Worm (Caenorhabditis elegans) whole organism, L4 larva: ENCODE measurements around the gene ran-1.

Experiments
- T20F7.1 ChIP-seq: fragments of 200-800 bp; sonication (Bioruptor generic); optimal IDR thresholded peaks from 2 replicates; lab custom pipeline; 2018; ENCODE audit warnings: mild to moderate bottlenecking, missing genetic modification characterization, missing compliant biosample characterization
- T26A8.4 ChIP-seq: fragments of 200-800 bp; sonication (Bioruptor generic); IDR thresholded peaks from 2 replicates; pipeline ENCODE4 v1.3.6; 2022; ENCODE audit warnings: missing genetic modification characterization, missing compliant biosample characterization
- Y105C5A.15 ChIP-seq: fragments of 200-800 bp; sonication (Bioruptor generic); IDR thresholded peaks from 2 replicates; pipeline ENCODE4 v1.3.6; 2022; ENCODE audit warnings: missing genetic modification characterization, missing compliant biosample characterization
- Y75B8A.6 ChIP-seq: fragments of 200-800 bp; sonication (Bioruptor generic); IDR thresholded peaks from 2 replicates; pipeline ENCODE4 v1.3.6; 2022; ENCODE audit warnings: missing genetic modification reagents, missing genetic modification characterization, missing compliant biosample characterization
- ZK546.5 ChIP-seq, 2 experiments: sonication (generic microtip); optimal IDR thresholded peaks; 2 replicates each; lab custom pipeline; 2017; ENCODE audit warnings: missing biosample characterization in 2 of 2, missing genetic modification characterization in 2 of 2
- aha-1 ChIP-seq: fragments of 150-350 bp; peaks from one replicate; lab custom pipeline; 2014; ENCODE audit warnings: missing biosample characterization, missing genetic modification characterization
- ama-1 ChIP-seq: fragments of 150-350 bp; optimal IDR thresholded peaks from 2 replicates; lab custom pipeline; 2014; ENCODE audit warnings: inconsistent platforms, mixed read lengths
- arid-1 ChIP-seq: fragments of 200-800 bp; sonication (Bioruptor generic); conservative IDR thresholded peaks from 2 replicates; pipeline ENCODE4 v1.3.6; 2022; ENCODE audit warnings: missing genetic modification reagents, missing genetic modification characterization, missing compliant biosample characterization
- attf-4 ChIP-seq: sonication (generic microtip); optimal IDR thresholded peaks from 3 replicates; lab custom pipeline; 2017; ENCODE audit warnings: missing biosample characterization, missing genetic modification characterization
- ceh-28 ChIP-seq: fragments of 150-350 bp; optimal IDR thresholded peaks from 2 replicates; lab custom pipeline; 2014; ENCODE audit warnings: missing biosample characterization, missing genetic modification reagents, missing genetic modification characterization
- ces-1 ChIP-seq: fragments of 150-350 bp; sonication (generic microtip); optimal IDR thresholded peaks from 4 replicates; lab custom pipeline; 2014; ENCODE audit warnings: missing biosample characterization, missing genetic modification reagents, missing genetic modification characterization
- daf-12 ChIP-seq: fragments of 150-350 bp; optimal IDR thresholded peaks from 2 replicates; lab custom pipeline; 2014; ENCODE audit warnings: missing biosample characterization, missing genetic modification reagents, missing genetic modification characterization
- daf-16 ChIP-seq, 3 experiments: sonication (generic microtip); optimal IDR thresholded peaks; 2 replicates each; lab custom pipeline; 2016 to 2017; ENCODE audit warnings: missing genetic modification characterization in 3 of 3, missing genetic modification reagents in 3 of 3, mild to moderate bottlenecking in 2 of 3, missing compliant biosample characterization in 2 of 3, missing biosample characterization in 1 of 3, moderate library complexity in 1 of 3
- dmd-6 ChIP-seq: fragments of 200-800 bp; sonication (Bioruptor generic); IDR thresholded peaks from 2 replicates; pipeline ENCODE4 v1.3.6; 2022; ENCODE audit warnings: missing genetic modification reagents, missing genetic modification characterization, missing compliant biosample characterization
- dmd-9 ChIP-seq: fragments of 200-800 bp; sonication (Bioruptor generic); IDR thresholded peaks from 2 replicates; pipeline ENCODE4 v1.3.6; 2022; ENCODE audit warnings: missing genetic modification reagents, missing genetic modification characterization, missing compliant biosample characterization
- dpl-1 ChIP-seq: fragments of 150-350 bp; optimal IDR thresholded peaks from 2 replicates; lab custom pipeline; 2014; ENCODE audit warnings: missing biosample characterization, missing genetic modification reagents, missing genetic modification characterization
- duxl-1 ChIP-seq: sonication (generic microtip); optimal IDR thresholded peaks from 2 replicates; lab custom pipeline; 2016; ENCODE audit warnings: mild to moderate bottlenecking, missing genetic modification characterization, moderate library complexity, missing compliant biosample characterization; ENCODE audit not compliant: poor library complexity
- dve-1 ChIP-seq: sonication (generic microtip); optimal IDR thresholded peaks from 2 replicates; lab custom pipeline; 2017; ENCODE audit warnings: antibody characterized with exemption, mild to moderate bottlenecking, missing genetic modification characterization, missing compliant biosample characterization; ENCODE audit not compliant: insufficient read depth
- hlh-11 ChIP-seq: fragments of 200-800 bp; sonication (Bioruptor generic); optimal IDR thresholded peaks from 2 replicates; lab custom pipeline; 2018; ENCODE audit warnings: mild to moderate bottlenecking, missing genetic modification characterization, missing compliant biosample characterization
- hlh-30 ChIP-seq: sonication (generic microtip); optimal IDR thresholded peaks from 2 replicates; lab custom pipeline; 2017; ENCODE audit warnings: antibody characterized with exemption, mild to moderate bottlenecking, missing genetic modification characterization, missing compliant biosample characterization; ENCODE audit not compliant: insufficient read depth
- lim-7 ChIP-seq: fragments of 200-800 bp; sonication (Bioruptor generic); IDR thresholded peaks from 2 replicates; pipeline ENCODE4 v1.3.6; 2022; ENCODE audit warnings: missing genetic modification characterization, missing compliant biosample characterization
- lin-1 ChIP-seq: fragments of 200-800 bp; sonication (Bioruptor generic); IDR thresholded peaks from 2 replicates; pipeline ENCODE4 v1.3.6; 2022; ENCODE audit warnings: missing genetic modification reagents, missing genetic modification characterization, missing compliant biosample characterization
- lin-29 ChIP-seq: fragments of 200-800 bp; sonication (Bioruptor generic); IDR thresholded peaks from 2 replicates; pipeline ENCODE4 v1.3.6; 2022; ENCODE audit warnings: missing genetic modification reagents, missing genetic modification characterization, missing compliant biosample characterization
- lin-38 ChIP-seq: fragments of 200-800 bp; sonication (Bioruptor generic); IDR thresholded peaks from 2 replicates; pipeline ENCODE4 v1.3.6; 2022; ENCODE audit warnings: missing genetic modification reagents, missing genetic modification characterization, missing compliant biosample characterization
- lin-39 ChIP-seq: fragments of 150-350 bp; optimal IDR thresholded peaks from 2 replicates; lab custom pipeline; 2014; ENCODE audit warnings: missing biosample characterization, missing genetic modification reagents, missing genetic modification characterization
- lir-3 ChIP-seq: sonication (generic microtip); optimal IDR thresholded peaks from 2 replicates; lab custom pipeline; 2016; ENCODE audit warnings: mild to moderate bottlenecking, missing genetic modification characterization, missing compliant biosample characterization
- lsy-2 ChIP-seq, 2 experiments: fragments of 150-350 bp in 1 of 2; sonication (generic microtip) in 1 of 2; optimal IDR thresholded peaks; 2 replicates each; lab custom pipeline; 2014 to 2017; ENCODE audit warnings: missing biosample characterization in 2 of 2, missing genetic modification characterization in 2 of 2
- mdl-1 ChIP-seq, 2 experiments: fragments of 150-350 bp in 1 of 2; sonication (generic microtip) in 1 of 2; optimal IDR thresholded peaks; 2 replicates each; lab custom pipeline; 2014 to 2017; ENCODE audit warnings: missing biosample characterization in 2 of 2, missing genetic modification characterization in 2 of 2
- mdt-29 ChIP-seq: fragments of 200-800 bp; sonication (Bioruptor generic); IDR thresholded peaks from 2 replicates; pipeline ENCODE4 v1.3.6; 2022; ENCODE audit warnings: missing genetic modification reagents, missing genetic modification characterization, missing compliant biosample characterization
- mep-1 ChIP-seq: fragments of 150-350 bp; sonication (generic microtip); optimal IDR thresholded peaks from 3 replicates; lab custom pipeline; 2014; ENCODE audit warnings: missing biosample characterization, missing genetic modification characterization
- mxl-2 ChIP-seq: fragments of 200-800 bp; sonication (Bioruptor generic); conservative IDR thresholded peaks from 2 replicates; pipeline ENCODE4 v1.3.6; 2022; ENCODE audit warnings: missing genetic modification reagents, missing genetic modification characterization, missing compliant biosample characterization
- mxl-3 ChIP-seq: fragments of 200-800 bp; sonication (Bioruptor generic); optimal IDR thresholded peaks from 2 replicates; lab custom pipeline; 2018; ENCODE audit warnings: mild to moderate bottlenecking, missing genetic modification characterization, missing compliant biosample characterization
- nhr-10 ChIP-seq: fragments of 150-350 bp; optimal IDR thresholded peaks from 2 replicates; lab custom pipeline; 2014; ENCODE audit warnings: missing biosample characterization, missing genetic modification characterization
- nhr-237 ChIP-seq: sonication (generic microtip); optimal IDR thresholded peaks from 2 replicates; lab custom pipeline; 2017; ENCODE audit warnings: missing biosample characterization, missing genetic modification characterization
- nhr-28 ChIP-seq: fragments of 150-350 bp; optimal IDR thresholded peaks from 2 replicates; lab custom pipeline; 2014; ENCODE audit warnings: missing biosample characterization, missing genetic modification characterization
- nhr-48 ChIP-seq: sonication (generic microtip); optimal IDR thresholded peaks from 2 replicates; lab custom pipeline; 2016; ENCODE audit warnings: mild to moderate bottlenecking, missing genetic modification characterization, missing compliant biosample characterization
- nhr-6 ChIP-seq: fragments of 150-350 bp; optimal IDR thresholded peaks from 2 replicates; lab custom pipeline; 2014; ENCODE audit warnings: missing biosample characterization, missing genetic modification characterization
- nhr-76 ChIP-seq: fragments of 150-350 bp; optimal IDR thresholded peaks from 2 replicates; lab custom pipeline; 2014; ENCODE audit warnings: missing biosample characterization, missing genetic modification characterization
- nhr-77 ChIP-seq: fragments of 150-350 bp; optimal IDR thresholded peaks from 2 replicates; lab custom pipeline; 2014; ENCODE audit warnings: missing biosample characterization, missing genetic modification characterization
- pha-4 ChIP-seq, 2 experiments: fragments of 150-350 bp in 1 of 2; fragments of 200-800 bp in 1 of 2; sonication (Bioruptor generic) in 1 of 2; IDR thresholded peaks in 1 of 2; optimal IDR thresholded peaks in 1 of 2; 2 replicates each; pipeline versions ENCODE4 v1.3.6 to Lab custom; 2014 to 2022; ENCODE audit warnings: missing genetic modification characterization in 2 of 2, missing genetic modification reagents in 2 of 2, missing biosample characterization in 1 of 2, missing compliant biosample characterization in 1 of 2
- php-3 ChIP-seq: fragments of 200-800 bp; sonication (Bioruptor generic); IDR thresholded peaks from 2 replicates; pipeline ENCODE4 v1.3.6; 2022; ENCODE audit warnings: missing genetic modification reagents, missing genetic modification characterization, missing compliant biosample characterization
- saeg-2 ChIP-seq: fragments of 200-800 bp; sonication (Bioruptor generic); IDR thresholded peaks from 2 replicates; pipeline ENCODE4 v1.3.6; 2022; ENCODE audit warnings: missing genetic modification reagents, missing genetic modification characterization, missing compliant biosample characterization
- snpc-4 ChIP-seq: fragments of 150-350 bp; optimal IDR thresholded peaks from 2 replicates; lab custom pipeline; 2014; ENCODE audit warnings: missing biosample characterization, missing genetic modification characterization
- spr-1 ChIP-seq: sonication (generic microtip); optimal IDR thresholded peaks from 2 replicates; lab custom pipeline; 2016; ENCODE audit warnings: mild to moderate bottlenecking, missing genetic modification characterization, missing compliant biosample characterization
- spr-3 ChIP-seq: fragments of 200-800 bp; sonication (Bioruptor generic); optimal IDR thresholded peaks from 2 replicates; lab custom pipeline; 2018; ENCODE audit warnings: mild to moderate bottlenecking, missing genetic modification characterization, missing compliant biosample characterization
- tra-1 ChIP-seq: fragments of 200-800 bp; sonication (Bioruptor generic); IDR thresholded peaks from 2 replicates; pipeline ENCODE4 v1.3.6; 2022; ENCODE audit warnings: missing genetic modification reagents, missing genetic modification characterization, missing compliant biosample characterization
- unc-39 ChIP-seq: sonication (generic microtip); optimal IDR thresholded peaks from 2 replicates; lab custom pipeline; 2017; ENCODE audit warnings: missing biosample characterization, missing genetic modification characterization
- zip-11 ChIP-seq: fragments of 200-800 bp; sonication (Bioruptor generic); IDR thresholded peaks from 2 replicates; pipeline ENCODE4 v1.3.6; 2022; ENCODE audit warnings: missing genetic modification characterization, missing compliant biosample characterization

The ran-1 gene

ce11 chrIII:10720170-10720569, 27.4 kb downstream of the ran-1 start (continued):
- TF ChIP-seq pha-4 (GFP tag; IDR thresholded peaks at IDR 0.05; lab: Robert Waterston, UW) (peak; percentile 50; the same call in 1 of the 2 replicates), pha-4 (tag; optimal IDR thresholded peaks at IDR 0.05; lab: Kevin White, UChicago) (peak; percentile 38), mxl-3 (GFP tag; lab: Kevin White, UChicago) (peak; percentile 87)

ce11 chrIII:10719057-10719456, 28.5 kb downstream of the ran-1 start:
- TF ChIP-seq mdl-1 (tag; optimal IDR thresholded peaks at IDR 0.05; lab: Kevin White, UChicago) (peak in 1 of 2 experiments; percentile 69), ces-1 (GFP tag; lab: Kevin White, UChicago) (no peak), nhr-6 (tag; lab: Kevin White, UChicago) (no peak), snpc-4 (tag; lab: Kevin White, UChicago) (no peak), duxl-1 (tag; lab: Kevin White, UChicago) (peak; percentile 9), daf-12 (tag; lab: Kevin White, UChicago) (no peak), dve-1 (peak; percentile 68), mep-1 (tag; lab: Kevin White, UChicago) (peak; percentile 33), nhr-237 (tag; lab: Kevin White, UChicago) (no peak), Y105C5A.15 (GFP tag; lab: Robert Waterston, UW) (no peak), aha-1 (tag; lab: Kevin White, UChicago) (no peak), mxl-3 (GFP tag; lab: Kevin White, UChicago) (peak; percentile 56), nhr-77 (tag; lab: Kevin White, UChicago) (peak; percentile 65), ZK546.5 (tag; optimal IDR thresholded peaks at IDR 0.05; lab: Kevin White, UChicago) (no peak), arid-1 (GFP tag; lab: Robert Waterston, UW) (0 out of 2 replicates have a peak, but pooled peaks have one; percentile 27), dpl-1 (GFP tag; lab: Kevin White, UChicago) (no peak), lin-1 (0 out of 2 replicates have a peak, but pooled peaks have one; percentile 23), attf-4 (tag; lab: Kevin White, UChicago) (no peak), ama-1 (no peak), nhr-10 (tag; lab: Kevin White, UChicago) (peak; percentile 31), mxl-2 (GFP tag; lab: Robert Waterston, UW) (no peak), unc-39 (no peak), lim-7 (GFP tag; lab: Robert Waterston, UW) (no peak), T20F7.1 (GFP tag; lab: Kevin White, UChicago) (peak; percentile 29), hlh-11 (tag; lab: Kevin White, UChicago) (peak; percentile 86), hlh-30 (tag; lab: Kevin White, UChicago) (peak; percentile 61), lin-29 (GFP tag; lab: Robert Waterston, UW) (no peak), ceh-28 (tag; lab: Kevin White, UChicago) (no peak), mdt-29 (GFP tag; lab: Robert Waterston, UW) (0 out of 2 replicates have a peak, but pooled peaks have one; percentile 41), saeg-2 (GFP tag; lab: Robert Waterston, UW) (no peak), spr-1 (tag; lab: Kevin White, UChicago) (no peak), nhr-28 (tag; lab: Kevin White, UChicago) (peak; percentile 79), lin-39 (tag; lab: Kevin White, UChicago) (no peak), zip-11 (no peak), lin-38 (GFP tag; lab: Robert Waterston, UW) (0 out of 2 replicates have a peak, but pooled peaks have one; percentile 16), nhr-48 (tag; lab: Kevin White, UChicago) (peak; percentile 12), lsy-2 (tag; optimal IDR thresholded peaks at IDR 0.05; lab: Kevin White, UChicago) (peak in 1 of 2 experiments; percentile 21), dmd-6 (GFP tag; lab: Robert Waterston, UW) (peak; percentile 62), lir-3 (tag; lab: Kevin White, UChicago) (no peak), daf-16 (GFP tag; optimal IDR thresholded peaks at IDR 0.05; lab: Kevin White, UChicago) (no peak), daf-16 (tag; optimal IDR thresholded peaks at IDR 0.05; lab: Kevin White, UChicago) (peak; percentile 22), Y75B8A.6 (GFP tag; lab: Robert Waterston, UW) (0 out of 2 replicates have a peak, but pooled peaks have one; percentile 57), T26A8.4 (GFP tag; lab: Robert Waterston, UW) (peak; percentile 57), nhr-76 (tag; lab: Kevin White, UChicago) (no peak), dmd-9 (GFP tag; lab: Robert Waterston, UW) (no peak), php-3 (GFP tag; lab: Robert Waterston, UW) (no peak; the same call in 1 of the 2 replicates), tra-1 (GFP tag; lab: Robert Waterston, UW) (0 out of 2 replicates have a peak, but pooled peaks have one; percentile 33), spr-3 (GFP tag; lab: Kevin White, UChicago) (no peak)
